Fruit fly (Drosophila melanogaster) whole organism, embryonic: ENCODE data around the gene CG9044.

Source experiments
- Atf3 ChIP-seq: fragments of 200-800 bp; sonication (Bioruptor generic); optimal IDR thresholded peaks from 3 replicates; lab custom pipeline; 2016; ENCODE audit warnings: missing biosample characterization, missing genetic modification characterization
- CG10654 ChIP-seq: fragments of 200-800 bp; sonication (Bioruptor generic); optimal IDR thresholded peaks from 2 replicates; lab custom pipeline; 2016; ENCODE audit warnings: missing biosample characterization, missing genetic modification characterization
- CG11456 ChIP-seq: fragments of 200-800 bp; sonication (Bioruptor generic); IDR thresholded peaks from 3 replicates; pipeline ENCODE4 v1.3.6; 2022; ENCODE audit warnings: missing biosample characterization, missing genetic modification characterization
- CG11695 ChIP-seq: fragments of 200-800 bp; sonication (Bioruptor generic); IDR thresholded peaks from 3 replicates; pipeline ENCODE4 v1.3.6; 2022; ENCODE audit warnings: missing biosample characterization, missing genetic modification characterization
- CG13287 ChIP-seq: fragments of 200-800 bp; sonication (Bioruptor generic); IDR thresholded peaks from 2 replicates; pipeline ENCODE4 v1.3.6; 2022; ENCODE audit warnings: missing biosample characterization, missing genetic modification characterization; ENCODE audit not compliant: partially characterized antibody
- CG14014 ChIP-seq: fragments of 200-800 bp; sonication (Bioruptor generic); IDR thresholded peaks from 2 replicates; pipeline ENCODE4 v1.3.6; 2022; ENCODE audit warnings: missing biosample characterization, missing genetic modification characterization
- CG14667 ChIP-seq: fragments of 200-800 bp; sonication (Bioruptor generic); IDR thresholded peaks from 2 replicates; pipeline ENCODE4 v1.3.6; 2022; ENCODE audit warnings: missing biosample characterization, missing genetic modification characterization
- CG15601 ChIP-seq: fragments of 200-800 bp; sonication (Bioruptor generic); optimal IDR thresholded peaks from 3 replicates; lab custom pipeline; 2019; ENCODE audit warnings: missing biosample characterization, mild to moderate bottlenecking, missing genetic modification characterization, moderate library complexity
- CG1647 ChIP-seq: fragments of 200-800 bp; sonication (Bioruptor generic); optimal IDR thresholded peaks from 3 replicates; lab custom pipeline; 2016; ENCODE audit warnings: missing biosample characterization, missing genetic modification characterization
- CG16815 ChIP-seq: fragments of 200-800 bp; sonication (Bioruptor generic); optimal IDR thresholded peaks from 3 replicates; lab custom pipeline; 2017; ENCODE audit warnings: missing biosample characterization, mild to moderate bottlenecking, missing genetic modification characterization
- CG31388 ChIP-seq: fragments of 200-800 bp; sonication (Bioruptor generic); optimal IDR thresholded peaks from 2 replicates; lab custom pipeline; 2016; ENCODE audit warnings: missing biosample characterization, missing genetic modification characterization
- CG32772 ChIP-seq: fragments of 200-800 bp; sonication (Bioruptor generic); IDR thresholded peaks from 2 replicates; pipeline ENCODE4 v1.3.6; 2022; ENCODE audit warnings: missing biosample characterization, missing genetic modification characterization
- CG33557 ChIP-seq: fragments of 200-800 bp; sonication (Bioruptor generic); optimal IDR thresholded peaks from 2 replicates; lab custom pipeline; 2019; ENCODE audit warnings: missing biosample characterization, mild to moderate bottlenecking, missing genetic modification characterization, moderate library complexity
- CG34376 ChIP-seq: fragments of 200-800 bp; sonication (Bioruptor generic); optimal IDR thresholded peaks from 2 replicates; lab custom pipeline; 2018; ENCODE audit warnings: missing biosample characterization, mild to moderate bottlenecking, missing genetic modification characterization
- CG3726 ChIP-seq: fragments of 200-800 bp; sonication (Bioruptor generic); IDR thresholded peaks from 3 replicates; pipeline ENCODE4, ENCODE4 v1.3.6; 2022; ENCODE audit warnings: missing biosample characterization, missing genetic modification characterization
- CG3995 ChIP-seq: fragments of 200-800 bp; sonication (Bioruptor generic); optimal IDR thresholded peaks from 3 replicates; lab custom pipeline; 2016; ENCODE audit warnings: missing biosample characterization, missing genetic modification characterization
- CG7357 ChIP-seq: fragments of 200-800 bp; sonication (Bioruptor generic); IDR thresholded peaks from 3 replicates; pipeline ENCODE4 v1.3.6; 2022; ENCODE audit warnings: missing biosample characterization, missing genetic modification characterization
- CG7928 ChIP-seq: fragments of 200-800 bp; sonication (Bioruptor generic); optimal IDR thresholded peaks from 2 replicates; lab custom pipeline; 2017; ENCODE audit warnings: missing biosample characterization, mild to moderate bottlenecking, missing genetic modification characterization
- CG8388 ChIP-seq: fragments of 200-800 bp; sonication (Bioruptor generic); optimal IDR thresholded peaks from 2 replicates; lab custom pipeline; 2019; ENCODE audit warnings: missing biosample characterization, mild to moderate bottlenecking, missing genetic modification characterization, moderate library complexity
- CG9437 ChIP-seq: fragments of 200-800 bp; sonication (Bioruptor generic); optimal IDR thresholded peaks from 2 replicates; lab custom pipeline; 2018; ENCODE audit warnings: missing biosample characterization, mild to moderate bottlenecking, missing genetic modification characterization
- Elba2 ChIP-seq: fragments of 200-800 bp; sonication (Bioruptor generic); optimal IDR thresholded peaks from 3 replicates; lab custom pipeline; 2016; ENCODE audit warnings: missing biosample characterization, missing genetic modification characterization
- Ets65A ChIP-seq: fragments of 200-800 bp; sonication (Bioruptor generic); peaks from one replicate; lab custom pipeline; 2016; ENCODE audit warnings: missing biosample characterization, missing genetic modification characterization
- Fer3 ChIP-seq: fragments of 200-800 bp; sonication (Bioruptor generic); optimal IDR thresholded peaks from 2 replicates; lab custom pipeline; 2018; ENCODE audit warnings: missing biosample characterization, mild to moderate bottlenecking, missing genetic modification characterization, moderate library complexity
- Gsc ChIP-seq: fragments of 200-800 bp; sonication (Bioruptor generic); IDR thresholded peaks from 2 replicates; pipeline ENCODE4 v1.3.6; 2022; ENCODE audit warnings: missing biosample characterization, missing genetic modification characterization
- HmgZ ChIP-seq: fragments of 200-800 bp; sonication (Bioruptor generic); optimal IDR thresholded peaks from 2 replicates; lab custom pipeline; 2018; ENCODE audit warnings: missing biosample characterization, mild to moderate bottlenecking, missing genetic modification characterization
- Hr51 ChIP-seq, 2 experiments: fragments of 200-800 bp; sonication (Bioruptor generic); optimal IDR thresholded peaks; 2 replicates in 1 of 2; 3 replicates in 1 of 2; lab custom pipeline; 2016 to 2018; ENCODE audit warnings: missing biosample characterization in 2 of 2, missing genetic modification characterization in 2 of 2, mild to moderate bottlenecking in 1 of 2, moderate library complexity in 1 of 2
- Sox102F ChIP-seq: fragments of 200-800 bp; sonication (Bioruptor generic); optimal IDR thresholded peaks from 2 replicates; lab custom pipeline; 2018; ENCODE audit warnings: missing biosample characterization, mild to moderate bottlenecking, missing genetic modification characterization, moderate library complexity
- Sry-β ChIP-seq: fragments of 200-800 bp; sonication (Bioruptor generic); optimal IDR thresholded peaks from 2 replicates; lab custom pipeline; 2018; ENCODE audit warnings: missing biosample characterization, mild to moderate bottlenecking, missing genetic modification characterization, moderate library complexity
- Sry-δ ChIP-seq: fragments of 200-800 bp; sonication (Bioruptor generic); optimal IDR thresholded peaks from 2 replicates; lab custom pipeline; 2016; ENCODE audit warnings: missing biosample characterization, missing genetic modification characterization
- Ssrp ChIP-seq: fragments of 200-800 bp; sonication (Bioruptor generic); optimal IDR thresholded peaks from 2 replicates; lab custom pipeline; 2018; ENCODE audit warnings: missing biosample characterization, mild to moderate bottlenecking, missing genetic modification characterization, moderate library complexity
- ap ChIP-seq: fragments of 200-800 bp; sonication (Bioruptor generic); IDR thresholded peaks from 2 replicates; pipeline ENCODE4 v1.3.6; 2022; ENCODE audit warnings: missing biosample characterization, missing genetic modification characterization
- az2 ChIP-seq: fragments of 200-800 bp; sonication (Bioruptor generic); optimal IDR thresholded peaks from 3 replicates; lab custom pipeline; 2016; ENCODE audit warnings: missing biosample characterization, missing genetic modification characterization
- bab2 ChIP-seq: fragments of 200-800 bp; sonication (Bioruptor generic); optimal IDR thresholded peaks from 2 replicates; lab custom pipeline; 2016; ENCODE audit warnings: missing biosample characterization, missing genetic modification characterization
- cas ChIP-seq: fragments of 200-800 bp; sonication (Bioruptor generic); IDR thresholded peaks from 2 replicates; pipeline ENCODE4 v1.3.6; 2022; ENCODE audit warnings: missing biosample characterization, missing genetic modification characterization
- chinmo ChIP-seq: fragments of 200-800 bp; sonication (Bioruptor generic); IDR thresholded peaks from 4 replicates; pipeline ENCODE4 v1.3.6; 2022; ENCODE audit warnings: missing biosample characterization, missing genetic modification characterization; ENCODE audit not compliant: partially characterized antibody
- chn ChIP-seq: fragments of 200-800 bp; sonication (Bioruptor generic); optimal IDR thresholded peaks from 2 replicates; lab custom pipeline; 2016; ENCODE audit warnings: missing biosample characterization, missing genetic modification characterization
- crc ChIP-seq: fragments of 200-800 bp; sonication (Bioruptor generic); optimal IDR thresholded peaks from 2 replicates; lab custom pipeline; 2016; ENCODE audit warnings: missing biosample characterization, missing genetic modification characterization
- disco-r ChIP-seq: fragments of 200-800 bp; sonication (Bioruptor generic); optimal IDR thresholded peaks from 2 replicates; lab custom pipeline; 2016; ENCODE audit warnings: missing biosample characterization, missing genetic modification characterization
- dm ChIP-seq: fragments of 200-800 bp; sonication (Bioruptor generic); optimal IDR thresholded peaks from 3 replicates; lab custom pipeline; 2016; ENCODE audit warnings: missing biosample characterization, missing genetic modification characterization
- esg ChIP-seq: fragments of 200-800 bp; sonication (Bioruptor generic); conservative IDR thresholded peaks from 2 replicates; pipeline ENCODE4 v1.3.6; 2022; ENCODE audit warnings: missing biosample characterization, missing genetic modification characterization
- jumu ChIP-seq: fragments of 200-800 bp; sonication (Bioruptor generic); optimal IDR thresholded peaks from 3 replicates; lab custom pipeline; 2016; ENCODE audit warnings: missing biosample characterization, missing genetic modification characterization
- kay ChIP-seq: fragments of 200-800 bp; sonication (Bioruptor generic); optimal IDR thresholded peaks from 2 replicates; lab custom pipeline; 2016; ENCODE audit warnings: missing biosample characterization, missing genetic modification characterization
- klu ChIP-seq: fragments of 200-800 bp; sonication (Bioruptor generic); IDR thresholded peaks from 2 replicates; pipeline ENCODE4 v1.3.6; 2022; ENCODE audit warnings: missing biosample characterization, missing genetic modification characterization
- nerfin-2 ChIP-seq: fragments of 200-800 bp; sonication (Bioruptor generic); IDR thresholded peaks from 2 replicates; pipeline ENCODE4 v1.3.6; 2022; ENCODE audit warnings: missing biosample characterization, missing genetic modification characterization; ENCODE audit not compliant: partially characterized antibody
- pan ChIP-seq, 4 experiments: fragments of >200 bp in 3 of 4; fragments of 200-800 bp in 1 of 4; sonication (Bioruptor generic) in 1 of 4; optimal IDR thresholded peaks in 3 of 4; IDR thresholded peaks in 1 of 4; 2 replicates each; pipeline versions ENCODE4 v1.3.6 to Lab custom; 2017 to 2022; ENCODE audit warnings: missing biosample characterization in 2 of 4, missing genetic modification characterization in 2 of 4, mixed read lengths in 1 of 4
- pros ChIP-seq: fragments of 200-800 bp; sonication (Bioruptor generic); optimal IDR thresholded peaks from 3 replicates; lab custom pipeline; 2019; ENCODE audit warnings: missing biosample characterization, mild to moderate bottlenecking, missing genetic modification characterization, moderate library complexity
- sima ChIP-seq: fragments of 200-800 bp; sonication (Bioruptor generic); optimal IDR thresholded peaks from 2 replicates; lab custom pipeline; 2016; ENCODE audit warnings: missing biosample characterization, missing genetic modification characterization
- tll ChIP-seq, 2 experiments: fragments of 200-800 bp in 1 of 2; fragments of >200 bp in 1 of 2; sonication (Bioruptor generic) in 1 of 2; optimal IDR thresholded peaks; 2 replicates each; lab custom pipeline; 2017 to 2019; ENCODE audit warnings: missing biosample characterization in 2 of 2, missing genetic modification characterization in 2 of 2, mild to moderate bottlenecking in 1 of 2, moderate library complexity in 1 of 2
- tna ChIP-seq: fragments of 200-800 bp; sonication (Bioruptor generic); IDR thresholded peaks from 2 replicates; pipeline ENCODE4 v1.3.6; 2022; ENCODE audit warnings: missing biosample characterization, missing genetic modification characterization; ENCODE audit not compliant: partially characterized antibody
- zen ChIP-seq: fragments of 200-800 bp; sonication (Bioruptor generic); optimal IDR thresholded peaks from 3 replicates; lab custom pipeline; 2018; ENCODE audit warnings: missing biosample characterization, mild to moderate bottlenecking, missing genetic modification characterization, moderate library complexity

The CG9044 gene

DNA sequence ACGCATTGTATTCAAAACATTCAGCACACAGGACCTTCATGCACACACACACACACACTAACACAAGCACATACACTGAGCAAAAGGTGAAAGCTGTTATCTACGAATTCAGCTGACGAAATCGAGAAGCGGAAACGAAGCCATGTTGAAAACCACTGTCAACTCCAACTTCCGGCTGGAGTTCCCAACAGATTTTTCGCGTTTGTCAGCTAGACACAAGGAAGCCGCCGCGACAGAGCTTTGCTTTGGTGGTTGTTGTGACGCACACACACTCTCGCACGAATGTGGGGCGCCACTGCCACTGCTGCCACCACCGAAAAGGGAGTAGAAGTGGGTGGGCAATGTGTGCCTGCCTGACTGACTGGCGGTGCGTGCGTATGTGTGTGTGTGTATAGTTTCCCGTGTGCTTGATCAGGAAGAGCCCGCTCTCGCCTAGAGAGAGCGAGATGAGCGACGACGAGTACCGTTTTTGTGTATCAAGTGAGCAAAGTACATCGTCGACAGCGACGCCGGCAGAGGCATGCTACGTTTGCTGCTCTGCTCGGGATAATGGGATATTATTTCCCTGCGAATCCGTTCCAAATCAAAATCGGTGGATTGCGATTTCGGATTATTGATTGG, 48.5 kb downstream of the CG9044 start (continued):
- TF ChIP-seq pros (peak; percentile 38), Fer3 (tag; lab: Kevin White, UChicago) (peak; percentile 59), CG11695 (GFP tag; lab: Robert Waterston, UW) (0 out of 3 replicates have a peak, but pooled peaks have one; percentile 48), sima (GFP tag; lab: Kevin White, UChicago) (no peak), CG7357 (GFP tag; lab: Robert Waterston, UW) (no peak), CG16815 (no peak), CG32772 (no peak), ap (no peak), Sox102F (GFP tag; lab: Kevin White, UChicago) (no peak), CG31388 (no peak), zen (no peak), kay (GFP tag; lab: Kevin White, UChicago) (no peak), CG7928 (GFP tag; lab: Kevin White, UChicago) (no peak), CG15601 (tag; lab: Kevin White, UChicago) (peak; percentile 66), tll (GFP tag; optimal IDR thresholded peaks at IDR 0.05; lab: Kevin White, UChicago) (no peak), CG1647 (GFP tag; lab: Kevin White, UChicago) (no peak), dm (GFP tag; lab: Kevin White, UChicago) (no peak), CG11456 (GFP tag; lab: Robert Waterston, UW) (no peak), CG3995 (no peak), CG8388 (GFP tag; lab: Kevin White, UChicago) (peak; percentile 57), CG33557 (GFP tag; lab: Kevin White, UChicago) (peak; percentile 66), CG9437 (peak; percentile 6), tna (no peak), CG10654 (GFP tag; lab: Kevin White, UChicago) (no peak), cas (GFP tag; lab: Robert Waterston, UW) (no peak), disco-r (GFP tag; lab: Kevin White, UChicago) (no peak), esg (GFP tag; lab: Robert Waterston, UW) (no peak), nerfin-2 (GFP tag; lab: Robert Waterston, UW) (no peak), Sry-β (peak; percentile 45), jumu (GFP tag; lab: Kevin White, UChicago) (no peak), chinmo (GFP tag; lab: Robert Waterston, UW) (no peak), az2 (GFP tag; lab: Kevin White, UChicago) (no peak), CG14014 (GFP tag; lab: Robert Waterston, UW) (no peak), Atf3 (GFP tag; lab: Kevin White, UChicago) (no peak), Ssrp (tag; lab: Kevin White, UChicago) (no peak), CG3726 (GFP tag; lab: Robert Waterston, UW) (no peak), Sry-δ (GFP tag; lab: Kevin White, UChicago) (no peak), klu (no peak), CG34376 (peak; percentile 82), Ets65A (GFP tag; lab: Kevin White, UChicago) (peak; percentile 44), crc (GFP tag; lab: Kevin White, UChicago) (no peak), CG13287 (GFP tag; lab: Robert Waterston, UW) (no peak), Hr51 (GFP tag; optimal IDR thresholded peaks at IDR 0.05; lab: Kevin White, UChicago) (no peak), Elba2 (GFP tag; lab: Kevin White, UChicago) (no peak), chn (GFP tag; lab: Kevin White, UChicago) (no peak), pan (optimal IDR thresholded peaks at IDR 0.05; lab: Kevin White, UChicago) (no peak), pan (GFP tag; optimal IDR thresholded peaks at IDR 0.05 in 1 of 2, IDR thresholded peaks at IDR 0.05 in 1 of 2) (peak in 1 of 2 experiments; percentile 39), bab2 (GFP tag; lab: Kevin White, UChicago) (no peak), Gsc (GFP tag; lab: Robert Waterston, UW) (no peak), CG14667 (GFP tag; lab: Robert Waterston, UW) (no peak), HmgZ (tag; lab: Kevin White, UChicago) (peak; percentile 41)
